Fruit fly (Drosophila melanogaster) Kc167 (cell line): ENCODE results near the gene Ent1.

Experiments used
- Myc ChIP-seq: fragments of >200 bp; optimal IDR thresholded peaks from 2 replicates; lab custom pipeline; 2017; ENCODE audit warnings: missing external identifiers
- Sin3A ChIP-seq: fragments of >200 bp; optimal IDR thresholded peaks from 2 replicates; lab custom pipeline; 2018; ENCODE audit warnings: missing external identifiers
- h ChIP-seq: fragments of >200 bp; optimal IDR thresholded peaks from 3 replicates; lab custom pipeline; 2018; ENCODE audit warnings: missing external identifiers
- insv ChIP-seq: fragments of >200 bp; optimal IDR thresholded peaks from 3 replicates; lab custom pipeline; 2018; ENCODE audit warnings: missing external identifiers
- psq ChIP-seq: fragments of >200 bp; optimal IDR thresholded peaks from 2 replicates; lab custom pipeline; 2017; ENCODE audit warnings: missing external identifiers
- ttk ChIP-seq: sonication (Bioruptor generic); optimal IDR thresholded peaks from 2 replicates; lab custom pipeline; 2017; ENCODE audit warnings: missing external identifiers

Ent1 gene

dm6 chr2L:309812-310431 lies 47.8 kb downstream of the Ent1 start:
- no peak for TF ChIP-seq Myc (lab: Kevin White, UChicago)
- no peak for TF ChIP-seq psq (lab: Kevin White, UChicago)
- no peak for TF ChIP-seq h
- TF ChIP-seq Sin3A (lab: Kevin White, UChicago), result no peak
- TF ChIP-seq ttk, result no peak
- no peak for TF ChIP-seq insv (lab: Kevin White, UChicago)

dm6 chr2L:309177-309576 lies 48.5 kb downstream of the Ent1 start:
- TF ChIP-seq psq (lab: Kevin White, UChicago) (no peak), Sin3A (lab: Kevin White, UChicago) (no peak), h (no peak), insv (lab: Kevin White, UChicago) (no peak), ttk (no peak), Myc (lab: Kevin White, UChicago) (no peak)

- TF ChIP-seq Sin3A (lab: Kevin White, UChicago), result no peak
- TF ChIP-seq ttk, result no peak
- TF ChIP-seq psq (lab: Kevin White, UChicago), result no peak
- no peak for TF ChIP-seq Myc (lab: Kevin White, UChicago)
- TF ChIP-seq insv (lab: Kevin White, UChicago), result no peak
- TF ChIP-seq h, result no peak
Observed at dm6 chr2L:308194-308706, 49.4 kb downstream of the Ent1 start.

DNA sequence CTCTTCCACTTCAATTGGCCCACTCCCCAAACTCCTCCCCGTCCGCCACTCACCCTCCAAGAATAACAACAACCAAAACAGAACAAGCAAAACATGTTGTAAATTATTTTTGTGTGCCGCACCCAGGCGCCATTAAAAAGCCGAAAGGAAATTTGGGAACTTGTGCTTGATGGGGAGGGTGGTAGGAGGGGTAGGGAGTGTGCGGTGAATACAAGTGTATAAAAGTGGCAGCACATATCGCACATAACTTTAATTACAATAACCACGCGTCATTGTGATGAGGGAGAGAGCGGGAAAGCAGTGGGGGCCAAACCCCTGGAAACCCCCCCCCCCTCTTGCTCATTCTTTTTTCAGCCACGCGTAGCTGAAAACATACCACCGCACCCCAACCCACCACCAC lies 50.5 kb downstream of the Ent1 start:
- no peak for TF ChIP-seq insv (lab: Kevin White, UChicago)
- no peak for TF ChIP-seq Myc (lab: Kevin White, UChicago)
- TF ChIP-seq Sin3A (lab: Kevin White, UChicago), result no peak
- TF ChIP-seq h, result no peak
- TF ChIP-seq ttk, result no peak
- TF ChIP-seq psq (lab: Kevin White, UChicago), result no peak

dm6 chr2L:306188-306927 lies 51.3 kb downstream of the Ent1 start:
- TF ChIP-seq ttk (no peak), Myc (lab: Kevin White, UChicago) (no peak), insv (lab: Kevin White, UChicago) (no peak), h (no peak), Sin3A (lab: Kevin White, UChicago) (no peak), psq (lab: Kevin White, UChicago) (no peak)

DNA sequence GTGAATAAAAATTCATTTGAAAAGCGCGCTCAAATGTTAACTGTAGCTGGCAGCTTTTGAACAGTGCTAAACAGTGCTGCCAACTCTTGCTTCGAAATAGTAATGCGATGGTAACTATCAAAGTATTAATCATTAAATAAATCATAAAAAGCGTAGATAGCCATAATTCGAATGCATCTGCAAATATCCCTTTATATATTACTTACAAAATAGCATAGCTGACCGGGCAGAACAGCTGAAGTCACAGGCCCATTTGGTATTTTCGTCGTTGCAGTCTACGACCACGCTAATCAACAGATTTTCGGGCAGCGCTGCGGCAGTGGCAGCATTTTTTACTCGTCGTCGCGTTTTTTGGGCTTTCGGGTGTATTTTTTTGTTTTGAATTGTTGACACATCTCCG lies 52.0 kb downstream of the Ent1 start, which contains the start of gene Plc21C:
Gene Plc21C, plus strand, starts transcription at position 290 of the 400 bp plus-strand sequence.
- TF ChIP-seq h (no peak), insv (lab: Kevin White, UChicago) (no peak), psq (lab: Kevin White, UChicago) (no peak), Myc (lab: Kevin White, UChicago) (no peak), ttk (no peak), Sin3A (lab: Kevin White, UChicago) (no peak)
